Worm (Caenorhabditis elegans): Measurements from ENCODE around the gene dnsn-1.

Gene dnsn-1

DNA sequence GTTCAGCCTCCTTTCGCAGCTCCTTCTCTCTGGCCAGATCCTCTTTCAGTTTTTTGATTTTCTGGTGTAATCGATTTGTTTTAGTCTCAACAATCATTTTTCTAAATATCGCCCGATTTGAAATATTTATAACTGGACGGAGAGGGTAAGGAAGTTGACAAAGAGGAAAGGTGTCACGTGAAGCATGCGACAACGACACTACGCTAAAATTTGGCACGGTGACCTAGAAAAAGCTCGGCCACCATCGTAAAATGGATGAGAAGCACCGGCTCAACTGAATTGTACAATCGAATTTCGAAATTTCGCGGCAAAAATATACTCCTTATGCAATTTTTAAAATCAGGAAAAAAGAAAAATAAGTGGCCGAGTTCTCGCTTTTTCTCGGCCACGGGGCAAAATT lies 25.5 kb downstream of the dnsn-1 start, which contains the start of gene C03H5.5:
TSS of gene C03H5.5 (minus strand) at position 101 of the 400 bp plus-strand sequence.
- no peak for TF ChIP-seq F13C5.2 (tag; optimal IDR thresholded peaks at IDR 0.05)
- TF ChIP-seq aly-1 (tag; optimal IDR thresholded peaks at IDR 0.05), result no peak
- no peak for TF ChIP-seq ama-1 (optimal IDR thresholded peaks at IDR 0.05)
- TF ChIP-seq hmbx-1 (tag; optimal IDR thresholded peaks at IDR 0.05), result no peak
- no peak for TF ChIP-seq hnd-1 (tag; optimal IDR thresholded peaks at IDR 0.05)
- TF ChIP-seq ceh-36 (tag; optimal IDR thresholded peaks at IDR 0.05), result no peak
- no peak for TF ChIP-seq tbx-11 (GFP tag; IDR thresholded peaks at IDR 0.05)
- TF ChIP-seq sea-1 (GFP tag; conservative IDR thresholded peaks at IDR 0.05), result no peak
- TF ChIP-seq ets-7 (tag; optimal IDR thresholded peaks at IDR 0.05), result no peak

DNA sequence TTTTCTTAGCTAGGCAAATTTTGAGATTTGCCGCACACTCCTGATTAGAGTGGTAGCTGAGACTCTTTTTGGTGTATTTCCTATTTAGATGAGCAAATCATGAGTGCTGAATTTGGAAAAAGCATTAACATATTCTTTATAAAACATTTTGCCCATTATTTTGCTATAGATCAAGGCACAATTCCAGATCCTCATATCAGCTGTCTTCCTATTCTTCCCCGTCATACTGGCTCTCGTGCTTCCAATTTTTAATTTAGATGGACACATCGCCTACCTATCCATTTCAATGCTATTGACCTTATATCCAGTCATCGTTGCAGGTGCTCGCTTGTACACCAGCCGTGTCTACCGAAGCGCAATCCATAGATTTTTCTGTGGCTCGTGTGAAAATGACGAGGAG lies 30.8 kb downstream of the dnsn-1 start, which contains the start of gene C03H5.7:
TSS of gene C03H5.7 (plus strand) at position 301 of the 400 bp plus-strand sequence.
- TF ChIP-seq pes-1 (GFP tag; IDR thresholded peaks at IDR 0.05) (no peak), hmbx-1 (tag; optimal IDR thresholded peaks at IDR 0.05) (no peak), ets-7 (tag; optimal IDR thresholded peaks at IDR 0.05) (no peak), ceh-36 (tag; optimal IDR thresholded peaks at IDR 0.05) (no peak), ama-1 (optimal IDR thresholded peaks at IDR 0.05) (no peak)

DNA sequence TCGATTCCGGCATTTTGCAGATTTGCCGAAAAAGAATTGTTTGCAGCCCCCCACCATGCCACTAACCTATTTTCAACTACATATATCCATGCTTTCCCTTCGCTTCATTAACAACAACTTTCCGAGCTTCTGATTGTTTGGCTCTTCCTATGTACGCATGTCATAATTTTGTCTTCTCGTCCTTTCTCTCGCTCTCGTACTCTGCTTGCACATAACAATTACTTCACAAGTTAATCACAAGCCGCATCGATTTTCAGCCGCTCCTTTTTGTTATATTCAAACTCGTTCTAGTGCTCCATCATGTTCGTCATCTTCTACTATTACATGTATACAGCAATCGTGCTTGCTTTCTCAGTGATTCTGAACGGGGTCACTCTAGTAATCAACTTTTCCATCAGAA lies 32.4 kb downstream of the dnsn-1 start, which contains the start of gene C03H5.9:
TSS of gene C03H5.9 (plus strand) at position 301 of the 400 bp plus-strand sequence.
- TF ChIP-seq sea-1 (GFP tag; conservative IDR thresholded peaks at IDR 0.05), result no peak
- no peak for TF ChIP-seq ama-1 (optimal IDR thresholded peaks at IDR 0.05)

DNA sequence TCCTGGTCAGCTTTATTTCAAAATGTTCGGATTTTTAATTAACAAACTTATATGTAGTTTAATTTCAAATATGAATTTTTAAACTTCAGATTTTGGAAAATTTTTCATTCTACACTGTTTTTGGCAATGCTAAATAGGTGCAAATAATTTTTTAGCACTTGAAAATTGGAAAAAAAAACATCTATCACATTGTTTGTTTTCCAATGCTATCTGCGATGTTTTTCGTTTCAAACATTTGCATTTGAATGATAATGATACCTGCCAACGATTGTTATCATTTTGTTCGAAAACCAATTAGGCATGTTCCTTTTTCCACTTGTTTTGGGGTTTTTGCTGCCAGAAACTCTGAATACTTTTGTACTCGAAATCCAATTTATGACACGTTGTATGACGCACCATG lies 35.8 kb downstream of the dnsn-1 start, which contains the start of gene C03H5.4:
TSS of gene C03H5.4 (plus strand) at position 301 of the 400 bp plus-strand sequence.
- TF ChIP-seq tra-4 (tag; optimal IDR thresholded peaks at IDR 0.05) (no peak), ama-1 (optimal IDR thresholded peaks at IDR 0.05) (no peak)

DNA sequence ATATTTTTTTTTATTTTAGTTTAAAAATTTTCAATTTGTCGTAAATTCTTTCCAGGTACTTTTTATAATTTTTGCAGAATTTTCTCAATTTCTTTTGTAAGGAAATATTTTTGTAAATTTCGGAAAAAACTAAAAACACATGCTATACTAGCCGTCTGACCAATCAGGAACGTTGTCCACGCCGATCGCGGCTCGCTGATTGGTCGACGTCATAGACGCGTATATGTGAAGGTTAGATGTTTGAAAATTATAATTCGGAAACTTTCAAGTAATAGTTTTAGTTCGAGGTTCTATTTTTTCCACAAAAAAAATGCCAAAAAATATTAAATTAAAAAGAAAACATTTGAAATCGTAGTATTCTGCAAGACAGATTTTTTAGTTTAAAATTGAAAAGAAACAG lies 38.5 kb downstream of the dnsn-1 start:
- TF ChIP-seq aly-1 (tag; optimal IDR thresholded peaks at IDR 0.05), result no peak
- TF ChIP-seq tbx-11 (GFP tag; IDR thresholded peaks at IDR 0.05), result no peak
- no peak for TF ChIP-seq ceh-36 (tag; optimal IDR thresholded peaks at IDR 0.05)
- TF ChIP-seq hnd-1 (tag; optimal IDR thresholded peaks at IDR 0.05), result no peak
- TF ChIP-seq hmg-4 (GFP tag; optimal IDR thresholded peaks at IDR 0.05), result no peak
- TF ChIP-seq tbx-37 (GFP tag; conservative IDR thresholded peaks at IDR 0.05), result no peak
- no peak for TF ChIP-seq ama-1 (optimal IDR thresholded peaks at IDR 0.05)
- TF ChIP-seq sea-1 (GFP tag; conservative IDR thresholded peaks at IDR 0.05), result no peak
- TF ChIP-seq pes-1 (GFP tag; IDR thresholded peaks at IDR 0.05), result no peak
- no peak for TF ChIP-seq B0310.2 (tag; optimal IDR thresholded peaks at IDR 0.05)
- TF ChIP-seq hmbx-1 (tag; optimal IDR thresholded peaks at IDR 0.05), result no peak
- no peak for TF ChIP-seq tra-4 (tag; optimal IDR thresholded peaks at IDR 0.05)
- TF ChIP-seq F13C5.2 (tag; optimal IDR thresholded peaks at IDR 0.05), result no peak
- no peak for TF ChIP-seq ets-7 (tag; optimal IDR thresholded peaks at IDR 0.05)
- no peak for TF ChIP-seq ceh-13 (GFP tag; optimal IDR thresholded peaks at IDR 0.05)
- TF ChIP-seq scrt-1 (GFP tag; IDR thresholded peaks at IDR 0.05), result no peak

DNA sequence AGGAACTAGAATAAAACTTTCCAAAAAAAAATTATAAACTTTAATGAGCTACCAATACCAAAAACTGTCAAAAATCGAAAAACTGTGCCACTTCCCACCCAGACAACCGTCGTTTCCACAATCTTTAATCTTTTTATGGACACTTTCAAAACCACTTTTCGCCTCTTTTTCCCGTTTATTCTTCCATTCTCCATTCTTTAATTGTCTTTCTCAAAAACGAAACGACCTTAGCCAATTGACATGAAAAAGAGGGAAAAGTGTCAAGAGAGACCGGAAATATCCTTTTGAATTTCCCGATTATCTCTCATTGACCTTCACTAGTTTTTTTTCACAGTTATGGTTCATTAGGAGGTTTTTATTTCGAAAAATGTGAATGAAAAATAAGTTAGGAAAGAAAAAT lies 39.2 kb downstream of the dnsn-1 start:
- TF ChIP-seq hmg-4 (GFP tag; optimal IDR thresholded peaks at IDR 0.05) (no peak), sea-1 (GFP tag; conservative IDR thresholded peaks at IDR 0.05) (no peak), scrt-1 (GFP tag; IDR thresholded peaks at IDR 0.05) (no peak), pes-1 (GFP tag; IDR thresholded peaks at IDR 0.05) (no peak), ets-7 (tag; optimal IDR thresholded peaks at IDR 0.05) (no peak), tbx-11 (GFP tag; IDR thresholded peaks at IDR 0.05) (no peak), aly-1 (tag; optimal IDR thresholded peaks at IDR 0.05) (no peak), B0310.2 (tag; optimal IDR thresholded peaks at IDR 0.05) (no peak), tbx-37 (GFP tag; conservative IDR thresholded peaks at IDR 0.05) (no peak), hmbx-1 (tag; optimal IDR thresholded peaks at IDR 0.05) (no peak), flt-1 (GFP tag; IDR thresholded peaks at IDR 0.05) (no peak), ceh-13 (GFP tag; optimal IDR thresholded peaks at IDR 0.05) (no peak), ceh-36 (tag; optimal IDR thresholded peaks at IDR 0.05) (no peak), hnd-1 (tag; optimal IDR thresholded peaks at IDR 0.05) (no peak)

DNA sequence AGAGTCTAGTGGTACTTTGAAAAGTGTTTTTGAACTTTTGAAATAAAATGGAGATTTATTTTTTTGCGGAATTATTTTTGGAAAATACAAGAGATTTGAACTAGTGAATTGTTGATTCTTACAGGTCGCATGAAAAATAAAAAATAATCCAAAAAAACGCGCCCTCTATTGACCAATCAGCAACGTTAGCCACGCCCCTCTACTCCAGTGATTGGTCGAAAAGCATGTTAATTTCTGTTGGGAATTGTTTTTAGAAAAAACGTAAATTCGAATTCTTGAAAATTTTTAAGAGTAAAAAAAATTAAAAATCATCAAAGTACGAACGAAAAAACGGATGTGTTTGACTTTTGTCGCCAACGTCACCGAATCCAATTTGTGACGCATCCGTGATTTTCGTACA lies 40.3 kb downstream of the dnsn-1 start:
- no peak for TF ChIP-seq tra-4 (tag; optimal IDR thresholded peaks at IDR 0.05)
- no peak for TF ChIP-seq hnd-1 (tag; optimal IDR thresholded peaks at IDR 0.05)
- TF ChIP-seq hmg-4 (GFP tag; optimal IDR thresholded peaks at IDR 0.05), result no peak
- no peak for TF ChIP-seq tbx-37 (GFP tag; conservative IDR thresholded peaks at IDR 0.05)
- TF ChIP-seq hmbx-1 (tag; optimal IDR thresholded peaks at IDR 0.05), result no peak
- no peak for TF ChIP-seq flt-1 (GFP tag; IDR thresholded peaks at IDR 0.05)
- no peak for TF ChIP-seq B0310.2 (tag; optimal IDR thresholded peaks at IDR 0.05)

DNA sequence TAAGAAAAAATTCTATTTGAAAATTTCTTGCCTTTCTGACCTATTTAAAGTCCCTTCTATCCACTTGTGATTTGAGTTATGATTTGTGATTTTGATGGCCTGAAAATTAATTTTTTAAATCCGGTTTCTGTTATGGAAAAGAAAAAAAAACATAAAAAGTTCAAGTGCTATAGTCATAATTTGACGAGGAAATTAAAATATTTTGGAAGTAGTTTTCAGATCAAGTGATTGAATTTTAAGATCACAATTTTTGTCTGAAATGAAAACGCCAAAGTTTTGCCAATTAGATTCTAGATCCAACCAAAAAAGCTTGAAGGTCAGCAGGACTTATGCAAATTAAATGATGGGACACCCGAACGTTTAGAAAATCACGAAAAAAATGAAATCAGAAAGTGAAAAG lies 43.3 kb downstream of the dnsn-1 start, which contains the start of gene ptr-3:
TSS of gene ptr-3 (minus strand) at position 101 of the 400 bp plus-strand sequence.
- no peak for TF ChIP-seq tbx-37 (GFP tag; conservative IDR thresholded peaks at IDR 0.05)
- TF ChIP-seq ets-7 (tag; optimal IDR thresholded peaks at IDR 0.05), result no peak
- TF ChIP-seq B0310.2 (tag; optimal IDR thresholded peaks at IDR 0.05), result no peak
- TF ChIP-seq flt-1 (GFP tag; IDR thresholded peaks at IDR 0.05), result no peak
- no peak for TF ChIP-seq scrt-1 (GFP tag; IDR thresholded peaks at IDR 0.05)
- no peak for TF ChIP-seq sea-1 (GFP tag; conservative IDR thresholded peaks at IDR 0.05)
- no peak for TF ChIP-seq ceh-13 (GFP tag; optimal IDR thresholded peaks at IDR 0.05)
- TF ChIP-seq ceh-36 (tag; optimal IDR thresholded peaks at IDR 0.05), result no peak
- no peak for TF ChIP-seq ama-1 (optimal IDR thresholded peaks at IDR 0.05)
- no peak for TF ChIP-seq hmg-4 (GFP tag; optimal IDR thresholded peaks at IDR 0.05)
- no peak for TF ChIP-seq tra-4 (tag; optimal IDR thresholded peaks at IDR 0.05)
- no peak for TF ChIP-seq aly-1 (tag; optimal IDR thresholded peaks at IDR 0.05)
